Fruit fly (Drosophila melanogaster) whole organism, embryonic: ENCODE data around the gene CG3165.
A peak's percentile ranks its signal among the peaks of the same experiment; 100 is the strongest.

Source experiments
- Bdp1 ChIP-seq: fragments of 200-800 bp; sonication (Bioruptor generic); optimal IDR thresholded peaks from 3 replicates; lab custom pipeline; 2016; ENCODE audit warnings: missing biosample characterization, missing genetic modification characterization
- CG10366 ChIP-seq: fragments of 200-800 bp; sonication (Bioruptor generic); IDR thresholded peaks from 2 replicates; pipeline ENCODE4 v1.3.6; 2022; ENCODE audit warnings: missing biosample characterization, missing genetic modification characterization
- CG11093 ChIP-seq: fragments of 200-800 bp; sonication (Bioruptor generic); IDR thresholded peaks from 3 replicates; pipeline ENCODE4 v1.3.6; 2022; ENCODE audit warnings: missing biosample characterization, missing genetic modification characterization
- CG11560 ChIP-seq: fragments of 200-800 bp; sonication (Bioruptor generic); IDR thresholded peaks from 3 replicates; pipeline ENCODE4 v1.3.6; 2022; ENCODE audit warnings: missing biosample characterization, missing genetic modification characterization
- CG11696 ChIP-seq: fragments of 200-800 bp; sonication (Bioruptor generic); IDR thresholded peaks from 2 replicates; pipeline ENCODE4 v1.3.6; 2022; ENCODE audit warnings: missing biosample characterization, missing genetic modification characterization
- CG12104 ChIP-seq: fragments of 200-800 bp; sonication (Bioruptor generic); optimal IDR thresholded peaks from 3 replicates; lab custom pipeline; 2016; ENCODE audit warnings: missing biosample characterization, missing genetic modification characterization
- CG1233 ChIP-seq: fragments of 200-800 bp; sonication (Bioruptor generic); optimal IDR thresholded peaks from 4 replicates; lab custom pipeline; 2018; ENCODE audit warnings: missing biosample characterization, mild to moderate bottlenecking, missing genetic modification characterization
- CG13123 ChIP-seq: fragments of 200-800 bp; sonication (Bioruptor generic); optimal IDR thresholded peaks from 2 replicates; lab custom pipeline; 2016; ENCODE audit warnings: missing biosample characterization, missing genetic modification characterization
- CG13296 ChIP-seq: fragments of 200-800 bp; sonication (Bioruptor generic); optimal IDR thresholded peaks from 3 replicates; lab custom pipeline; 2018; ENCODE audit warnings: missing biosample characterization, mild to moderate bottlenecking, missing genetic modification characterization
- CG14050 ChIP-seq: fragments of 200-800 bp; sonication (Bioruptor generic); IDR thresholded peaks from 3 replicates; pipeline ENCODE4 v1.3.6; 2022; ENCODE audit warnings: missing biosample characterization, missing genetic modification characterization
- CG15514 ChIP-seq: fragments of 200-800 bp; sonication (Bioruptor generic); optimal IDR thresholded peaks from 3 replicates; lab custom pipeline; 2017; ENCODE audit warnings: missing biosample characterization, missing genetic modification characterization, mild to moderate bottlenecking, moderate library complexity, missing genetic modification reagents
- CG15601 ChIP-seq: fragments of 200-800 bp; sonication (Bioruptor generic); optimal IDR thresholded peaks from 3 replicates; lab custom pipeline; 2019; ENCODE audit warnings: missing biosample characterization, mild to moderate bottlenecking, missing genetic modification characterization, moderate library complexity
- CG16815 ChIP-seq: fragments of 200-800 bp; sonication (Bioruptor generic); optimal IDR thresholded peaks from 3 replicates; lab custom pipeline; 2017; ENCODE audit warnings: missing biosample characterization, mild to moderate bottlenecking, missing genetic modification characterization
- CG17829 ChIP-seq: fragments of 200-800 bp; optimal IDR thresholded peaks from 2 replicates; lab custom pipeline; 2019; ENCODE audit warnings: missing biosample characterization, mild to moderate bottlenecking, missing genetic modification characterization, moderate library complexity
- CG17912 ChIP-seq: fragments of 200-800 bp; sonication (Bioruptor generic); optimal IDR thresholded peaks from 2 replicates; lab custom pipeline; 2018; ENCODE audit warnings: missing biosample characterization, mild to moderate bottlenecking, missing genetic modification characterization
- CG2129 ChIP-seq: fragments of 200-800 bp; sonication (Bioruptor generic); IDR thresholded peaks from 2 replicates; pipeline ENCODE4 v1.3.6; 2022; ENCODE audit warnings: missing biosample characterization, missing genetic modification characterization; ENCODE audit not compliant: partially characterized antibody
- CG2678 ChIP-seq: fragments of 200-800 bp; sonication (Bioruptor generic); optimal IDR thresholded peaks from 3 replicates; lab custom pipeline; 2019; ENCODE audit warnings: missing biosample characterization, mild to moderate bottlenecking, missing genetic modification characterization, moderate library complexity
- CG31224 ChIP-seq: fragments of 200-800 bp; sonication (Bioruptor generic); IDR thresholded peaks from 2 replicates; pipeline ENCODE4 v1.3.6; 2022; ENCODE audit warnings: missing biosample characterization, missing genetic modification characterization
- CG32767 ChIP-seq: fragments of 200-800 bp; sonication (Bioruptor generic); IDR thresholded peaks from 2 replicates; pipeline ENCODE4 v1.3.6; 2022; ENCODE audit warnings: missing biosample characterization, missing genetic modification characterization
- CG8478 ChIP-seq: fragments of >200 bp; optimal IDR thresholded peaks from 2 replicates; lab custom pipeline; 2018
- CTCF ChIP-seq: fragments of 200-800 bp; sonication (Bioruptor generic); optimal IDR thresholded peaks from 2 replicates; lab custom pipeline; 2017; ENCODE audit warnings: missing biosample characterization, mild to moderate bottlenecking, missing genetic modification characterization, moderate library complexity
- Dfd ChIP-seq, 2 experiments: fragments of >200 bp; optimal IDR thresholded peaks; 2 replicates each; lab custom pipeline; 2017; ENCODE audit warnings: missing biosample characterization in 2 of 2, missing genetic modification characterization in 2 of 2
- Doc3 ChIP-seq: fragments of 200-800 bp; sonication (Bioruptor generic); IDR thresholded peaks from 3 replicates; pipeline ENCODE4 v1.3.6; 2022; ENCODE audit warnings: missing biosample characterization, missing genetic modification characterization; ENCODE audit not compliant: partially characterized antibody
- Dp ChIP-seq: fragments of 200-800 bp; sonication (Bioruptor generic); optimal IDR thresholded peaks from 2 replicates; lab custom pipeline; 2018; ENCODE audit warnings: missing biosample characterization, mild to moderate bottlenecking, missing genetic modification characterization, moderate library complexity
- Eip74EF ChIP-seq, 2 experiments: fragments of 200-800 bp in 1 of 2; fragments of >200 bp in 1 of 2; sonication (Bioruptor generic) in 1 of 2; optimal IDR thresholded peaks; 2 replicates each; lab custom pipeline; 2017 to 2019; ENCODE audit warnings: missing biosample characterization in 2 of 2, missing genetic modification characterization in 2 of 2, mild to moderate bottlenecking in 1 of 2, moderate library complexity in 1 of 2
- HLH3B ChIP-seq: fragments of 200-800 bp; sonication (Bioruptor generic); IDR thresholded peaks from 2 replicates; pipeline ENCODE4 v1.3.6; 2022; ENCODE audit warnings: missing biosample characterization, missing genetic modification characterization
- Lim3 ChIP-seq: fragments of 200-800 bp; sonication (Bioruptor generic); IDR thresholded peaks from 2 replicates; pipeline ENCODE4 v1.3.6; 2022; ENCODE audit warnings: missing biosample characterization, missing genetic modification characterization
- NK7.1 ChIP-seq: fragments of 200-800 bp; sonication (Bioruptor generic); optimal IDR thresholded peaks from 3 replicates; lab custom pipeline; 2016; ENCODE audit warnings: missing biosample characterization, missing genetic modification characterization
- ara ChIP-seq: fragments of 200-800 bp; sonication (Bioruptor generic); IDR thresholded peaks from 2 replicates; pipeline ENCODE4 v1.3.6; 2022; ENCODE audit warnings: missing biosample characterization, missing genetic modification characterization
- ase ChIP-seq: fragments of 200-800 bp; sonication (Bioruptor generic); IDR thresholded peaks from 3 replicates; pipeline ENCODE4 v1.3.6; 2022; ENCODE audit warnings: missing biosample characterization, missing genetic modification characterization
- ato ChIP-seq: fragments of 200-800 bp; sonication (Bioruptor generic); IDR thresholded peaks from 2 replicates; pipeline ENCODE4 v1.3.6; 2022; ENCODE audit warnings: missing biosample characterization, missing genetic modification characterization; ENCODE audit not compliant: partially characterized antibody
- bbx ChIP-seq: fragments of 200-800 bp; sonication (Bioruptor generic); IDR thresholded peaks from 2 replicates; pipeline ENCODE4 v1.3.6; 2022; ENCODE audit warnings: missing biosample characterization, missing genetic modification characterization; ENCODE audit not compliant: partially characterized antibody
- chif ChIP-seq, 2 experiments: fragments of 200-800 bp; sonication (Bioruptor generic); optimal IDR thresholded peaks; 3 replicates each; lab custom pipeline; 2016; ENCODE audit warnings: missing biosample characterization in 2 of 2, missing genetic modification characterization in 2 of 2
- ci ChIP-seq: fragments of 200-800 bp; sonication (Bioruptor generic); IDR thresholded peaks from 3 replicates; pipeline ENCODE4 v1.3.6; 2022; ENCODE audit warnings: missing biosample characterization, missing genetic modification characterization
- crp ChIP-seq, 2 experiments: fragments of 200-800 bp; sonication (Bioruptor generic); optimal IDR thresholded peaks; 2 replicates in 1 of 2; 3 replicates in 1 of 2; lab custom pipeline; 2017; ENCODE audit warnings: missing biosample characterization in 2 of 2, missing genetic modification characterization in 2 of 2, mild to moderate bottlenecking in 1 of 2, moderate library complexity in 1 of 2
- dati ChIP-seq: fragments of 200-800 bp; sonication (Bioruptor generic); IDR thresholded peaks from 2 replicates; pipeline ENCODE4 v1.3.6; 2022; ENCODE audit warnings: missing biosample characterization, missing genetic modification characterization
- emc ChIP-seq: fragments of 200-800 bp; sonication (Bioruptor generic); optimal IDR thresholded peaks from 2 replicates; lab custom pipeline; 2016; ENCODE audit warnings: missing biosample characterization, missing genetic modification characterization
- ems ChIP-seq: fragments of 200-800 bp; sonication (Bioruptor generic); optimal IDR thresholded peaks from 3 replicates; lab custom pipeline; 2016; ENCODE audit warnings: missing biosample characterization, missing genetic modification characterization
- fd64A ChIP-seq: fragments of 200-800 bp; sonication (Bioruptor generic); optimal IDR thresholded peaks from 3 replicates; lab custom pipeline; 2018; ENCODE audit warnings: missing biosample characterization, mild to moderate bottlenecking, missing genetic modification characterization
- ftz-f1 ChIP-seq: fragments of 200-800 bp; sonication (Bioruptor generic); optimal IDR thresholded peaks from 2 replicates; lab custom pipeline; 2016; ENCODE audit warnings: missing biosample characterization, missing genetic modification characterization
- gce ChIP-seq: fragments of 200-800 bp; sonication (Bioruptor generic); IDR thresholded peaks from 3 replicates; pipeline ENCODE4 v1.3.6; 2022; ENCODE audit warnings: missing biosample characterization, missing genetic modification characterization
- jigr1 ChIP-seq: fragments of 200-800 bp; sonication (Bioruptor generic); IDR thresholded peaks from 3 replicates; pipeline ENCODE4 v1.3.6; 2022; ENCODE audit warnings: missing biosample characterization, missing genetic modification characterization
- odd ChIP-seq: fragments of 200-800 bp; sonication (Bioruptor generic); optimal IDR thresholded peaks from 2 replicates; lab custom pipeline; 2017; ENCODE audit warnings: missing biosample characterization, mild to moderate bottlenecking, missing genetic modification characterization
- pfk ChIP-seq: fragments of 200-800 bp; sonication (Bioruptor generic); optimal IDR thresholded peaks from 2 replicates; lab custom pipeline; 2018; ENCODE audit warnings: missing biosample characterization, mild to moderate bottlenecking, missing genetic modification characterization, moderate library complexity
- pho ChIP-seq: fragments of 200-800 bp; sonication (Bioruptor generic); optimal IDR thresholded peaks from 2 replicates; lab custom pipeline; 2016; ENCODE audit warnings: missing biosample characterization, missing genetic modification characterization
- pita ChIP-seq: fragments of 200-800 bp; sonication (Bioruptor generic); optimal IDR thresholded peaks from 2 replicates; lab custom pipeline; 2017; ENCODE audit warnings: missing biosample characterization, mild to moderate bottlenecking, missing genetic modification characterization
- pzg ChIP-seq: fragments of 200-800 bp; sonication (Bioruptor generic); optimal IDR thresholded peaks from 3 replicates; lab custom pipeline; 2018; ENCODE audit warnings: missing biosample characterization, mild to moderate bottlenecking, missing genetic modification characterization, moderate library complexity
- slbo ChIP-seq: fragments of 200-800 bp; sonication (Bioruptor generic); IDR thresholded peaks from 2 replicates; pipeline ENCODE4 v1.3.6; 2022; ENCODE audit warnings: missing biosample characterization, missing genetic modification characterization
- sqz ChIP-seq: fragments of 200-800 bp; sonication (Bioruptor generic); optimal IDR thresholded peaks from 3 replicates; lab custom pipeline; 2018; ENCODE audit warnings: missing biosample characterization, mild to moderate bottlenecking, missing genetic modification characterization
- tin ChIP-seq: fragments of 200-800 bp; sonication (Bioruptor generic); optimal IDR thresholded peaks from 3 replicates; lab custom pipeline; 2016; ENCODE audit warnings: missing biosample characterization, missing genetic modification characterization
- zf30C ChIP-seq: fragments of 200-800 bp; sonication (Bioruptor generic); optimal IDR thresholded peaks from 3 replicates; lab custom pipeline; 2018; ENCODE audit warnings: missing biosample characterization, mild to moderate bottlenecking, missing genetic modification characterization

CG3165 gene

DNA sequence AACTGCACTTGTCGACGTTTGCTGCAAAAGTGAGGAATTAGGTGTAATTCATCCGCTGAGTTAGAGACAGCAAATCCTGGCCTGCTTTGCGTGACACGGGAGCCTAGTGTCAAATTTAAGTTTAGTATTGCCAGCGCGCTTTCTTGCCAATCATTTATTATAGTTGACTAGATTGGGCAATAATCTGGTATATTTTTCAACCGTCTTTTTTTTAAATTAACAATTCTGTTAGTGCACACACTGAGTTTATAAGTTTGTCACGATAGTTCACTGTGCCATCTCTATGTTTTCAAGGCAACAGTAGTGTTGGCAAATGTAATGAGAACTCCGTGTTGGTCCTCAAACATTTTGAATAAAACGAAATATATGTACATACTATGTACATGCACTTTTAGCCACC, at the start of gene CG3165, which contains the start of gene CG9641 (continued):
- TF ChIP-seq crp (GFP tag; optimal IDR thresholded peaks at IDR 0.05; lab: Kevin White, UChicago), result peak in 1 of 2 experiments; percentile 46
- no peak for TF ChIP-seq odd
- peak; percentile 46 for TF ChIP-seq Dp
- no peak for TF ChIP-seq CG2678 (tag; lab: Kevin White, UChicago)
- TF ChIP-seq CG15514, result peak; percentile 74
- TF ChIP-seq ci (GFP tag; lab: Robert Waterston, UW), result peak; percentile 80
- peak; percentile 72; the same call in 2 of the 3 replicates for TF ChIP-seq CG11560 (tag; lab: Robert Waterston, UW)
- no peak for TF ChIP-seq sqz
- TF ChIP-seq CG8478 (lab: Kevin White, UChicago), result no peak
- TF ChIP-seq Eip74EF (GFP tag; optimal IDR thresholded peaks at IDR 0.05; lab: Kevin White, UChicago), result no peak
- peak; percentile 83 for TF ChIP-seq pho (GFP tag; lab: Kevin White, UChicago)
- peak; percentile 78 for TF ChIP-seq CG13123 (GFP tag; lab: Kevin White, UChicago)
- no peak for TF ChIP-seq CG11696 (GFP tag; lab: Robert Waterston, UW)
- peak; percentile 46; the same call in 1 of the 3 replicates for TF ChIP-seq CG14050 (GFP tag; lab: Robert Waterston, UW)
- TF ChIP-seq CG16815 (GFP tag; lab: Kevin White, UChicago), result peak; percentile 69
- peak; percentile 89 for TF ChIP-seq bbx (GFP tag; lab: Robert Waterston, UW)
- no peak for TF ChIP-seq Dfd (GFP tag; optimal IDR thresholded peaks at IDR 0.05; lab: Kevin White, UChicago)
- TF ChIP-seq CTCF (GFP tag; lab: Kevin White, UChicago), result peak; percentile 35
- peak; percentile 3 for TF ChIP-seq pfk (GFP tag; lab: Kevin White, UChicago)
- TF ChIP-seq jigr1 (GFP tag; lab: Robert Waterston, UW), result peak; percentile 79; the same call in 2 of the 3 replicates
- peak; percentile 81 for TF ChIP-seq CG10366 (GFP tag; lab: Robert Waterston, UW)
- peak; percentile 78 for TF ChIP-seq ato (GFP tag; lab: Robert Waterston, UW)
- TF ChIP-seq CG11093 (GFP tag; lab: Robert Waterston, UW), result peak; percentile 73; the same call in 1 of the 3 replicates
- TF ChIP-seq slbo (GFP tag; lab: Robert Waterston, UW), result peak; percentile 87
- peak; percentile 66 for TF ChIP-seq NK7.1 (GFP tag; lab: Kevin White, UChicago)
- TF ChIP-seq pita (GFP tag; lab: Kevin White, UChicago), result no peak
- TF ChIP-seq CG32767 (GFP tag; lab: Robert Waterston, UW), result peak; percentile 65; the same call in 1 of the 2 replicates
- TF ChIP-seq Doc3, result peak; percentile 98
- peak; percentile 93 for TF ChIP-seq tin (GFP tag; lab: Kevin White, UChicago)
- TF ChIP-seq CG12104 (GFP tag; lab: Kevin White, UChicago), result peak; percentile 75
- peak; percentile 76 for TF ChIP-seq ara (GFP tag; lab: Robert Waterston, UW)
- peak; percentile 69 for TF ChIP-seq ase (GFP tag; lab: Robert Waterston, UW)
- peak; percentile 90 for TF ChIP-seq ems (GFP tag; lab: Kevin White, UChicago)
- TF ChIP-seq CG31224 (GFP tag; lab: Robert Waterston, UW), result peak; percentile 49; the same call in 1 of the 2 replicates
- no peak for TF ChIP-seq CG13296
- peak; percentile 99 for TF ChIP-seq ftz-f1 (GFP tag; lab: Kevin White, UChicago)
- no peak for TF ChIP-seq zf30C (GFP tag; lab: Kevin White, UChicago)
- no peak for TF ChIP-seq CG15601 (tag; lab: Kevin White, UChicago)
- TF ChIP-seq chif (GFP tag; optimal IDR thresholded peaks at IDR 0.05; lab: Kevin White, UChicago), result peak; percentile 83 to 90
- peak; percentile 50 for TF ChIP-seq fd64A (GFP tag; lab: Kevin White, UChicago)
- peak; percentile 83 for TF ChIP-seq Bdp1 (GFP tag; lab: Kevin White, UChicago)
- TF ChIP-seq Lim3 (GFP tag; lab: Robert Waterston, UW), result peak; percentile 39; the same call in 1 of the 2 replicates
- TF ChIP-seq CG1233 (GFP tag; lab: Kevin White, UChicago), result peak; percentile 65
- no peak for TF ChIP-seq dati (GFP tag; lab: Robert Waterston, UW)
- peak; percentile 90 for TF ChIP-seq CG17829 (tag; lab: Kevin White, UChicago)
- peak; percentile 52; the same call in 1 of the 3 replicates for TF ChIP-seq gce (GFP tag; lab: Robert Waterston, UW)
- TF ChIP-seq CG2129 (GFP tag; lab: Robert Waterston, UW), result peak; percentile 91
- TF ChIP-seq CG17912 (GFP tag; lab: Kevin White, UChicago), result no peak
- TF ChIP-seq emc (GFP tag; lab: Kevin White, UChicago), result peak; percentile 74
- TF ChIP-seq pzg (GFP tag; lab: Kevin White, UChicago), result peak; percentile 62
- TF ChIP-seq HLH3B (GFP tag; lab: Robert Waterston, UW), result peak; percentile 80
